Worm (Caenorhabditis elegans) whole organism, L4/young adult: Measurements from ENCODE around the gene strd-1.

Source experiments
- W03F9.2 ChIP-seq: fragments of 150-350 bp; optimal IDR thresholded peaks from 2 replicates; lab custom pipeline; 2014; ENCODE audit warnings: missing biosample characterization, missing genetic modification characterization
- dao-5 ChIP-seq: sonication (generic microtip); optimal IDR thresholded peaks from 2 replicates; lab custom pipeline; 2016; ENCODE audit warnings: missing genotype, missing genetic modification characterization, moderate library complexity, missing compliant biosample characterization

DNA sequence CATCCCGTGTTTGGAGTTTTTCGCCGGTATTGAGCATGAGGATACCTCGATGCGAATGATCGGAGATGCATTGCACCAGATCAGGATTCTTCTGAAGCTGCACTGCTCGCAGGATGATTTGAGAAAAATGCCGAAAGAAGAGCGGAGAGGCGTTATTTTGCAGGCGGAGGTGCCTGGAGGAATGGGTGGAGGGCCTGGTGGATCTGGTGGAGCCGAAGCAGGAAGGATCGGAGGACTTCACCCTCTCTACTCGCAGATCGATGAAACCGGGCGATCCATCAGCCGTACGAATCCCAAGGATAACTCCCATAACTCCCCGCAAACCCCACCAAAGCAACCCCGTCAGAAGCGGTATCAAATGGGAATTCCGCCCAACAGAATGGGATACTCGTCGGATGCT lies 8.1 kb upstream of the strd-1 start:
- TF ChIP-seq dao-5 (tag; lab: Kevin White, UChicago): no peak
- TF ChIP-seq W03F9.2 (tag; lab: Kevin White, UChicago): no peak
